Fruit fly (Drosophila melanogaster): ENCODE results near the gene for.

Gene for

dm6 chr2L:3618818-3619362, 37.9 kb downstream of the for start, which contains the start of gene Ugt36A1:
Ugt36A1 (plus strand) TSS chr2L:3619097.
- no peak for TF ChIP-seq CG7101 (tag; optimal IDR thresholded peaks at IDR 0.05)
- peak in 1 of 2 experiments; percentile 77 for TF ChIP-seq cnc (optimal IDR thresholded peaks at IDR 0.05)
- no peak for TF ChIP-seq ovo (GFP tag; optimal IDR thresholded peaks at IDR 0.05)
- no peak for TF ChIP-seq Hr96 (GFP tag; optimal IDR thresholded peaks at IDR 0.05)
- TF ChIP-seq CG33017 (tag; optimal IDR thresholded peaks at IDR 0.05) = no peak
- TF ChIP-seq Crg-1 (GFP tag; optimal IDR thresholded peaks at IDR 0.05) = no peak
- no peak for TF ChIP-seq pad (GFP tag; optimal IDR thresholded peaks at IDR 0.05)
- TF ChIP-seq Clk (GFP tag; optimal IDR thresholded peaks at IDR 0.05) = no peak
- no peak for TF ChIP-seq CG7045 (GFP tag; optimal IDR thresholded peaks at IDR 0.05)
- no peak for TF ChIP-seq CG12768 (GFP tag; optimal IDR thresholded peaks at IDR 0.05)
- no peak for TF ChIP-seq Mnt (GFP tag; optimal IDR thresholded peaks at IDR 0.05)
- peak; percentile 20 for TF ChIP-seq bab1 (GFP tag; optimal IDR thresholded peaks at IDR 0.05)
- TF ChIP-seq CG1620 (GFP tag; optimal IDR thresholded peaks at IDR 0.05) = no peak
- no peak for TF ChIP-seq CG11617 (GFP tag; optimal IDR thresholded peaks at IDR 0.05)
- TF ChIP-seq kay (GFP tag; ENCODE audit: borderline replicate concordance) = no peak
- TF ChIP-seq toe (GFP tag; optimal IDR thresholded peaks at IDR 0.05) = no peak
- peak; percentile 88 for TF ChIP-seq cic (GFP tag; optimal IDR thresholded peaks at IDR 0.05)

dm6 chr2L:3615156-3615555, 41.6 kb downstream of the for start:
- TF ChIP-seq CG7045 (GFP tag; optimal IDR thresholded peaks at IDR 0.05) = no peak
- no peak for TF ChIP-seq pad (GFP tag; optimal IDR thresholded peaks at IDR 0.05)
- no peak for TF ChIP-seq Clk (GFP tag; optimal IDR thresholded peaks at IDR 0.05)
- TF ChIP-seq Hr96 (GFP tag; optimal IDR thresholded peaks at IDR 0.05) = no peak
- no peak for TF ChIP-seq CG33017 (tag; optimal IDR thresholded peaks at IDR 0.05)
- TF ChIP-seq bab1 (GFP tag; optimal IDR thresholded peaks at IDR 0.05) = no peak
- TF ChIP-seq kay (GFP tag; ENCODE audit: borderline replicate concordance) = no peak
- no peak for TF ChIP-seq CG12768 (GFP tag; optimal IDR thresholded peaks at IDR 0.05)
- TF ChIP-seq CG11617 (GFP tag; optimal IDR thresholded peaks at IDR 0.05) = no peak
- no peak for TF ChIP-seq ovo (GFP tag; optimal IDR thresholded peaks at IDR 0.05)
- no peak for TF ChIP-seq CG5204 (GFP tag; optimal IDR thresholded peaks at IDR 0.05)
- no peak for TF ChIP-seq CG1620 (GFP tag; optimal IDR thresholded peaks at IDR 0.05)
- TF ChIP-seq cic (GFP tag; optimal IDR thresholded peaks at IDR 0.05) = no peak
- no peak for TF ChIP-seq toe (GFP tag; optimal IDR thresholded peaks at IDR 0.05)
- no peak for TF ChIP-seq tj (GFP tag; optimal IDR thresholded peaks at IDR 0.05)

dm6 chr2L:3611762-3612424, 44.9 kb downstream of the for start:
- TF ChIP-seq CG12768 (GFP tag; optimal IDR thresholded peaks at IDR 0.05) (no peak), CG7101 (tag; optimal IDR thresholded peaks at IDR 0.05) (no peak), bab1 (GFP tag; optimal IDR thresholded peaks at IDR 0.05) (no peak), toe (GFP tag; optimal IDR thresholded peaks at IDR 0.05) (no peak), cic (GFP tag; optimal IDR thresholded peaks at IDR 0.05) (no peak)

dm6 chr2L:3610608-3611007, 46.1 kb downstream of the for start:
- TF ChIP-seq CG7101 (tag; optimal IDR thresholded peaks at IDR 0.05) (no peak), Clk (GFP tag; optimal IDR thresholded peaks at IDR 0.05) (no peak), CG14711 (tag; optimal IDR thresholded peaks at IDR 0.05) (no peak)

- TF ChIP-seq toe (GFP tag; optimal IDR thresholded peaks at IDR 0.05) (no peak), CG12768 (GFP tag; optimal IDR thresholded peaks at IDR 0.05) (no peak), CG7045 (GFP tag; optimal IDR thresholded peaks at IDR 0.05) (no peak), CG7101 (tag; optimal IDR thresholded peaks at IDR 0.05) (no peak), ovo (GFP tag; optimal IDR thresholded peaks at IDR 0.05) (no peak), pad (GFP tag; optimal IDR thresholded peaks at IDR 0.05) (no peak), kay (GFP tag; ENCODE audit: borderline replicate concordance) (no peak), bab1 (GFP tag; optimal IDR thresholded peaks at IDR 0.05) (no peak), CG5204 (GFP tag; optimal IDR thresholded peaks at IDR 0.05) (no peak), tj (GFP tag; optimal IDR thresholded peaks at IDR 0.05) (no peak), Crg-1 (GFP tag; optimal IDR thresholded peaks at IDR 0.05) (no peak), Hr96 (GFP tag; optimal IDR thresholded peaks at IDR 0.05) (no peak), CG1620 (GFP tag; optimal IDR thresholded peaks at IDR 0.05) (no peak), cic (GFP tag; optimal IDR thresholded peaks at IDR 0.05) (no peak), CG14711 (tag; optimal IDR thresholded peaks at IDR 0.05) (no peak), Mnt (GFP tag; optimal IDR thresholded peaks at IDR 0.05) (no peak), CG11617 (GFP tag; optimal IDR thresholded peaks at IDR 0.05) (no peak), CG33017 (tag; optimal IDR thresholded peaks at IDR 0.05) (no peak), Clk (GFP tag; optimal IDR thresholded peaks at IDR 0.05) (no peak), cnc (optimal IDR thresholded peaks at IDR 0.05) (no peak)
Measured at dm6 chr2L:3608781-3609180, 48.0 kb downstream of the for start.

- TF ChIP-seq bab1 (GFP tag; optimal IDR thresholded peaks at IDR 0.05) (no peak), cic (GFP tag; optimal IDR thresholded peaks at IDR 0.05) (no peak), ovo (GFP tag; optimal IDR thresholded peaks at IDR 0.05) (no peak), Mnt (GFP tag; optimal IDR thresholded peaks at IDR 0.05) (no peak), CG7101 (tag; optimal IDR thresholded peaks at IDR 0.05) (no peak), Clk (GFP tag; optimal IDR thresholded peaks at IDR 0.05) (no peak), pad (GFP tag; optimal IDR thresholded peaks at IDR 0.05) (no peak), Hr96 (GFP tag; optimal IDR thresholded peaks at IDR 0.05) (no peak), Crg-1 (GFP tag; optimal IDR thresholded peaks at IDR 0.05) (no peak), CG12768 (GFP tag; optimal IDR thresholded peaks at IDR 0.05) (no peak), CG1620 (GFP tag; optimal IDR thresholded peaks at IDR 0.05) (no peak), CG11617 (GFP tag; optimal IDR thresholded peaks at IDR 0.05) (no peak), CG7045 (GFP tag; optimal IDR thresholded peaks at IDR 0.05) (no peak), CG14711 (tag; optimal IDR thresholded peaks at IDR 0.05) (no peak), CG5204 (GFP tag; optimal IDR thresholded peaks at IDR 0.05) (no peak), cnc (optimal IDR thresholded peaks at IDR 0.05) (no peak)
Measured at dm6 chr2L:3606462-3607270, 50.1 kb downstream of the for start, which contains the start of gene odd. odd (minus strand) TSS chr2L:3606756.

All from whole organism, adult.